Fruit fly (Drosophila melanogaster) whole organism, embryonic: ENCODE data around the gene TfIIA-S.

Source experiments
- B-H1 ChIP-seq: fragments of 200-800 bp; sonication (Bioruptor generic); IDR thresholded peaks from 3 replicates; pipeline ENCODE4 v1.3.6; 2022; ENCODE audit warnings: missing biosample characterization, missing genetic modification characterization
- Bgb ChIP-seq: fragments of 200-800 bp; sonication (Bioruptor generic); IDR thresholded peaks from 2 replicates; pipeline ENCODE4 v1.3.6; 2022; ENCODE audit warnings: missing biosample characterization, missing genetic modification characterization; ENCODE audit not compliant: partially characterized antibody
- C15 ChIP-seq: fragments of 200-800 bp; sonication (Bioruptor generic); IDR thresholded peaks from 3 replicates; pipeline ENCODE4 v1.3.6; 2022; ENCODE audit warnings: missing biosample characterization, missing genetic modification characterization
- CG10321 ChIP-seq: fragments of 200-800 bp; sonication (Bioruptor generic); IDR thresholded peaks from 2 replicates; pipeline ENCODE4 v1.3.6; 2022; ENCODE audit warnings: missing biosample characterization, missing genetic modification characterization
- CG10462 ChIP-seq: fragments of 200-800 bp; sonication (Bioruptor generic); optimal IDR thresholded peaks from 2 replicates; lab custom pipeline; 2016; ENCODE audit warnings: missing biosample characterization, missing genetic modification characterization
- CG13624 ChIP-seq: fragments of 200-800 bp; sonication (Bioruptor generic); optimal IDR thresholded peaks from 2 replicates; lab custom pipeline; 2016; ENCODE audit warnings: missing biosample characterization, missing genetic modification characterization
- CG13775 ChIP-seq: fragments of 200-800 bp; sonication (Bioruptor generic); optimal IDR thresholded peaks from 3 replicates; lab custom pipeline; 2017; ENCODE audit warnings: missing biosample characterization, mild to moderate bottlenecking, missing genetic modification characterization
- CG15011 ChIP-seq: fragments of 200-800 bp; sonication (Bioruptor generic); optimal IDR thresholded peaks from 3 replicates; lab custom pipeline; 2018; ENCODE audit warnings: missing biosample characterization, mild to moderate bottlenecking, missing genetic modification characterization
- CG15601 ChIP-seq: fragments of 200-800 bp; sonication (Bioruptor generic); optimal IDR thresholded peaks from 3 replicates; lab custom pipeline; 2019; ENCODE audit warnings: missing biosample characterization, mild to moderate bottlenecking, missing genetic modification characterization, moderate library complexity
- CG1603 ChIP-seq: fragments of 200-800 bp; sonication (Bioruptor generic); optimal IDR thresholded peaks from 2 replicates; lab custom pipeline; 2019; ENCODE audit warnings: missing biosample characterization, mild to moderate bottlenecking, missing genetic modification characterization, moderate library complexity
- CG16815 ChIP-seq: fragments of 200-800 bp; sonication (Bioruptor generic); optimal IDR thresholded peaks from 3 replicates; lab custom pipeline; 2017; ENCODE audit warnings: missing biosample characterization, mild to moderate bottlenecking, missing genetic modification characterization
- CG18619 ChIP-seq: fragments of 200-800 bp; sonication (Bioruptor generic); optimal IDR thresholded peaks from 3 replicates; lab custom pipeline; 2017; ENCODE audit warnings: missing biosample characterization, mild to moderate bottlenecking, missing genetic modification characterization
- CG18764 ChIP-seq: fragments of 200-800 bp; sonication (Bioruptor generic); optimal IDR thresholded peaks from 3 replicates; lab custom pipeline; 2016; ENCODE audit warnings: missing biosample characterization, missing genetic modification characterization
- CG31365 ChIP-seq: fragments of 200-800 bp; sonication (Bioruptor generic); optimal IDR thresholded peaks from 2 replicates; lab custom pipeline; 2018; ENCODE audit warnings: missing biosample characterization, mild to moderate bottlenecking, missing genetic modification characterization
- CG3163 ChIP-seq: fragments of 200-800 bp; sonication (Bioruptor generic); optimal IDR thresholded peaks from 3 replicates; lab custom pipeline; 2016; ENCODE audit warnings: missing biosample characterization, missing genetic modification characterization
- CG42726 ChIP-seq: fragments of 200-800 bp; sonication (Bioruptor generic); IDR thresholded peaks from 2 replicates; pipeline ENCODE4 v1.3.6; 2022; ENCODE audit warnings: missing biosample characterization, missing genetic modification characterization; ENCODE audit not compliant: partially characterized antibody
- CG4730 ChIP-seq: fragments of 200-800 bp; sonication (Bioruptor generic); IDR thresholded peaks from 2 replicates; pipeline ENCODE4 v1.3.6; 2022; ENCODE audit warnings: missing biosample characterization, missing genetic modification characterization
- CG9215 ChIP-seq: fragments of 200-800 bp; sonication (Bioruptor generic); IDR thresholded peaks from 2 replicates; pipeline ENCODE4 v1.3.6; 2022; ENCODE audit warnings: missing biosample characterization, missing genetic modification characterization
- CG9797 ChIP-seq: fragments of 200-800 bp; sonication (Bioruptor generic); optimal IDR thresholded peaks from 3 replicates; lab custom pipeline; 2018; ENCODE audit warnings: missing biosample characterization, mild to moderate bottlenecking, missing genetic modification characterization
- CG9932 ChIP-seq: fragments of 200-800 bp; sonication (Bioruptor generic); IDR thresholded peaks from 2 replicates; pipeline ENCODE4 v1.3.6; 2022; ENCODE audit warnings: missing biosample characterization, missing genetic modification characterization
- MBD-R2 ChIP-seq: fragments of 200-800 bp; sonication (Bioruptor generic); IDR thresholded peaks from 2 replicates; pipeline ENCODE4 v1.3.6; 2022; ENCODE audit warnings: missing biosample characterization, missing genetic modification characterization
- Nf-YB ChIP-seq: fragments of 200-800 bp; sonication (Bioruptor generic); optimal IDR thresholded peaks from 3 replicates; lab custom pipeline; 2019; ENCODE audit warnings: missing biosample characterization, mild to moderate bottlenecking, missing genetic modification characterization, moderate library complexity
- Nf-YC ChIP-seq: fragments of 200-800 bp; optimal IDR thresholded peaks from 3 replicates; lab custom pipeline; 2019; ENCODE audit warnings: missing biosample characterization, mild to moderate bottlenecking, missing genetic modification characterization, moderate library complexity
- NfI ChIP-seq: fragments of 200-800 bp; sonication (Bioruptor generic); optimal IDR thresholded peaks from 3 replicates; lab custom pipeline; 2018; ENCODE audit warnings: missing biosample characterization, mild to moderate bottlenecking, missing genetic modification characterization, moderate library complexity
- Oli ChIP-seq: fragments of 200-800 bp; sonication (Bioruptor generic); optimal IDR thresholded peaks from 2 replicates; lab custom pipeline; 2018; ENCODE audit warnings: missing biosample characterization, mild to moderate bottlenecking, missing genetic modification characterization, moderate library complexity
- Ravus ChIP-seq: fragments of 200-800 bp; sonication (Bioruptor generic); IDR thresholded peaks from 2 replicates; pipeline ENCODE4 v1.3.6; 2022; ENCODE audit warnings: missing biosample characterization, missing genetic modification characterization
- Side ChIP-seq: fragments of 200-800 bp; sonication (Bioruptor generic); optimal IDR thresholded peaks from 2 replicates; lab custom pipeline; 2016; ENCODE audit warnings: missing biosample characterization, missing genetic modification characterization
- Taf1 ChIP-seq: fragments of 200-800 bp; sonication (Bioruptor generic); IDR thresholded peaks from 2 replicates; pipeline ENCODE4 v1.3.6; 2022; ENCODE audit warnings: missing biosample characterization, missing genetic modification characterization
- aop ChIP-seq: fragments of 200-800 bp; sonication (Bioruptor generic); IDR thresholded peaks from 2 replicates; pipeline ENCODE4 v1.3.6; 2022; ENCODE audit warnings: missing biosample characterization, missing genetic modification characterization
- ap ChIP-seq: fragments of 200-800 bp; sonication (Bioruptor generic); IDR thresholded peaks from 2 replicates; pipeline ENCODE4 v1.3.6; 2022; ENCODE audit warnings: missing biosample characterization, missing genetic modification characterization
- bab2 ChIP-seq: fragments of 200-800 bp; sonication (Bioruptor generic); optimal IDR thresholded peaks from 2 replicates; lab custom pipeline; 2016; ENCODE audit warnings: missing biosample characterization, missing genetic modification characterization
- cas ChIP-seq: fragments of 200-800 bp; sonication (Bioruptor generic); IDR thresholded peaks from 2 replicates; pipeline ENCODE4 v1.3.6; 2022; ENCODE audit warnings: missing biosample characterization, missing genetic modification characterization
- chif ChIP-seq, 2 experiments: fragments of 200-800 bp; sonication (Bioruptor generic); optimal IDR thresholded peaks; 3 replicates each; lab custom pipeline; 2016; ENCODE audit warnings: missing biosample characterization in 2 of 2, missing genetic modification characterization in 2 of 2
- crc ChIP-seq: fragments of 200-800 bp; sonication (Bioruptor generic); optimal IDR thresholded peaks from 2 replicates; lab custom pipeline; 2016; ENCODE audit warnings: missing biosample characterization, missing genetic modification characterization
- dmrt99B ChIP-seq: fragments of 200-800 bp; sonication (Bioruptor generic); optimal IDR thresholded peaks from 2 replicates; lab custom pipeline; 2018; ENCODE audit warnings: missing biosample characterization, mild to moderate bottlenecking, missing genetic modification characterization, moderate library complexity
- gfzf ChIP-seq: fragments of 200-800 bp; sonication (Bioruptor generic); optimal IDR thresholded peaks from 2 replicates; lab custom pipeline; 2016; ENCODE audit warnings: missing biosample characterization, mild to moderate bottlenecking, missing genetic modification characterization, moderate library complexity
- ham ChIP-seq: fragments of 200-800 bp; sonication (Bioruptor generic); IDR thresholded peaks from 2 replicates; pipeline ENCODE4 v1.3.6; 2022; ENCODE audit warnings: missing biosample characterization, missing genetic modification characterization
- her ChIP-seq: fragments of 200-800 bp; sonication (Bioruptor generic); optimal IDR thresholded peaks from 2 replicates; lab custom pipeline; 2016; ENCODE audit warnings: missing biosample characterization, missing genetic modification characterization
- hkb ChIP-seq, 2 experiments: fragments of 200-800 bp in 1 of 2; fragments of >200 bp in 1 of 2; sonication (Bioruptor generic) in 1 of 2; IDR thresholded peaks in 1 of 2; optimal IDR thresholded peaks in 1 of 2; 2 replicates each; pipeline versions ENCODE4 v1.3.6 to Lab custom; 2017 to 2022; ENCODE audit warnings: missing biosample characterization in 1 of 2, missing genetic modification characterization in 1 of 2
- inv ChIP-seq: fragments of 200-800 bp; sonication (Bioruptor generic); IDR thresholded peaks from 2 replicates; pipeline ENCODE4 v1.3.6; 2022; ENCODE audit warnings: missing biosample characterization, missing genetic modification characterization; ENCODE audit not compliant: partially characterized antibody
- kay ChIP-seq: fragments of 200-800 bp; sonication (Bioruptor generic); optimal IDR thresholded peaks from 2 replicates; lab custom pipeline; 2016; ENCODE audit warnings: missing biosample characterization, missing genetic modification characterization
- lov ChIP-seq, 2 experiments: fragments of 200-800 bp in 1 of 2; fragments of >200 bp in 1 of 2; sonication (Bioruptor generic) in 1 of 2; IDR thresholded peaks in 1 of 2; optimal IDR thresholded peaks in 1 of 2; 2 replicates in 1 of 2; 3 replicates in 1 of 2; pipeline versions ENCODE4 v1.3.6 to Lab custom; 2017 to 2022; ENCODE audit warnings: missing biosample characterization in 1 of 2, missing genetic modification characterization in 1 of 2
- sd ChIP-seq: fragments of 200-800 bp; sonication (Bioruptor generic); optimal IDR thresholded peaks from 3 replicates; lab custom pipeline; 2018; ENCODE audit warnings: missing biosample characterization, mild to moderate bottlenecking, missing genetic modification characterization, moderate library complexity
- sisA ChIP-seq: fragments of 200-800 bp; sonication (Bioruptor generic); IDR thresholded peaks from 2 replicates; pipeline ENCODE4 v1.3.6; 2022; ENCODE audit warnings: missing biosample characterization, missing genetic modification characterization
- slou ChIP-seq: fragments of 200-800 bp; sonication (Bioruptor generic); optimal IDR thresholded peaks from 3 replicates; lab custom pipeline; 2016; ENCODE audit warnings: missing biosample characterization, missing genetic modification characterization
- tll ChIP-seq, 2 experiments: fragments of 200-800 bp in 1 of 2; fragments of >200 bp in 1 of 2; sonication (Bioruptor generic) in 1 of 2; optimal IDR thresholded peaks; 2 replicates each; lab custom pipeline; 2017 to 2019; ENCODE audit warnings: missing biosample characterization in 2 of 2, missing genetic modification characterization in 2 of 2, mild to moderate bottlenecking in 1 of 2, moderate library complexity in 1 of 2
- wek ChIP-seq: fragments of 200-800 bp; sonication (Bioruptor generic); optimal IDR thresholded peaks from 3 replicates; lab custom pipeline; 2018; ENCODE audit warnings: missing biosample characterization, mild to moderate bottlenecking, missing genetic modification characterization, moderate library complexity

Gene TfIIA-S

DNA sequence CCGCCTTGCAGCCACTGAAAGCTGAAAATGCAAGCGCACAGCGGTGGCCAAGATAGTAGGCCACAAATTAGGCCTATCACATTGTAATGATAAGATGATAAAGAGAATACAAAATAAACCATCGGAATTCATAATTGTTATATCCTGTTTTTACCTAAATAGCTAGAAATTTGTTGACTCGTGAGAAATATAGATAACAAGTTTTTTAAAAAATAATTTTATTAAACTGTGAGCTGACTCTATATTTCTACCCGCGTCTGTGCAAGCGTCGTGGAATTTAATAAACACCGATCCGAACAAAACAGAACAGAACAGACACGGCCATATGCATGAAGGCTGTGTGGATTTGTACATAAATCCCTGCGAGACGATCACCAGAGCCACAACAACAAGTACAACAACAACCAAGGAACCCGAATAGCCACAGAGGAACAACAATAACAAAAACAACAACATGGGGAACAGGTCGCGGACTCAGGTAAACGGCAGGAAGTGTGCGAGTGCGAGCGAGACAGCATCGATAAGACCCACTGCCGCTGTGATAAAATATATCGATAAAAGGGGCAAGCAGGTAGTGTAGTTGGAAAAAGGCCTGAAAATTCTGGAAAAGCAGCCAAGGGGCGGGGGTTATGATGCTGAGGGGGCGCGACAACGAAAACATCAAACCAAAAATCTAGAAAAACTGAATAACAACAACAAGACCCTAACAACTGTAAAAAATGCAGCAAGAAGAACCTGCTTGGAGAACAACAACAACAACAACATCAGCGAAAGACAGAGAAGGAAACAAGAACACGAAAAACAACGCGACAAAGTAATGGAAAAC, 4.4 kb downstream of the TfIIA-S start (continued):
- TF ChIP-seq CG9797 (GFP tag; lab: Kevin White, UChicago) = peak; percentile 21
- TF ChIP-seq sisA (GFP tag; lab: Robert Waterston, UW) = peak; percentile 83
- TF ChIP-seq bab2 (GFP tag; lab: Kevin White, UChicago) = peak; percentile 75
- TF ChIP-seq CG9215 (GFP tag; lab: Robert Waterston, UW) = peak; percentile 50; the same call in 1 of the 2 replicates
- TF ChIP-seq ap (GFP tag; lab: Robert Waterston, UW) = peak; percentile 78
- no peak for TF ChIP-seq Bgb (GFP tag; lab: Robert Waterston, UW)
- TF ChIP-seq chif (GFP tag; optimal IDR thresholded peaks at IDR 0.05; lab: Kevin White, UChicago) = peak; percentile 76 to 88
- TF ChIP-seq CG9932 (GFP tag; lab: Robert Waterston, UW) = peak; percentile 31; the same call in 1 of the 2 replicates
- peak; percentile 80 for TF ChIP-seq Side (GFP tag; lab: Kevin White, UChicago)
- no peak for TF ChIP-seq lov (optimal IDR thresholded peaks at IDR 0.05; lab: Kevin White, UChicago)
- peak; percentile 75; the same call in 2 of the 3 replicates for TF ChIP-seq lov (GFP tag; IDR thresholded peaks at IDR 0.05; lab: Robert Waterston, UW)
- peak; percentile 55 for TF ChIP-seq wek (GFP tag; lab: Kevin White, UChicago)
- peak; percentile 74 for TF ChIP-seq Nf-YB (GFP tag; lab: Kevin White, UChicago)
- peak; percentile 90 for TF ChIP-seq Oli
- peak; percentile 82 for TF ChIP-seq CG13775 (GFP tag; lab: Kevin White, UChicago)
- TF ChIP-seq gfzf (GFP tag; lab: Kevin White, UChicago) = no peak
- TF ChIP-seq Taf1 (GFP tag; lab: Robert Waterston, UW) = 0 out of 2 replicates have a peak, but pooled peaks have one; percentile 21
- peak; percentile 69 for TF ChIP-seq CG15011
- TF ChIP-seq tll (GFP tag; optimal IDR thresholded peaks at IDR 0.05; lab: Kevin White, UChicago) = peak in 1 of 2 experiments; percentile 30
- peak; percentile 74 for TF ChIP-seq CG10462
- peak; percentile 92 for TF ChIP-seq CG15601 (tag; lab: Kevin White, UChicago)
- TF ChIP-seq aop = 0 out of 2 replicates have a peak, but pooled peaks have one; percentile 2
- peak; percentile 92 for TF ChIP-seq dmrt99B (tag; lab: Kevin White, UChicago)
- 0 out of 3 replicates have a peak, but pooled peaks have one; percentile 35 for TF ChIP-seq C15 (GFP tag; lab: Robert Waterston, UW)
- no peak for TF ChIP-seq cas
- peak; percentile 73 for TF ChIP-seq NfI
- TF ChIP-seq B-H1 (GFP tag; lab: Robert Waterston, UW) = peak; percentile 74
- no peak for TF ChIP-seq ham
- TF ChIP-seq CG13624 (GFP tag; lab: Kevin White, UChicago) = peak; percentile 29
- TF ChIP-seq sd (tag; lab: Kevin White, UChicago) = peak; percentile 81
- TF ChIP-seq Nf-YC (tag; lab: Kevin White, UChicago) = peak; percentile 55
- TF ChIP-seq CG3163 (GFP tag; lab: Kevin White, UChicago) = peak; percentile 5
- 0 out of 2 replicates have a peak, but pooled peaks have one; percentile 37 for TF ChIP-seq Ravus
- no peak for TF ChIP-seq hkb (optimal IDR thresholded peaks at IDR 0.05; lab: Kevin White, UChicago)
- peak; percentile 87 for TF ChIP-seq hkb (GFP tag; IDR thresholded peaks at IDR 0.05; lab: Robert Waterston, UW)
- TF ChIP-seq her (GFP tag; lab: Kevin White, UChicago) = peak; percentile 15
- TF ChIP-seq CG1603 = peak; percentile 76
- 0 out of 2 replicates have a peak, but pooled peaks have one; percentile 9 for TF ChIP-seq inv (GFP tag; lab: Robert Waterston, UW)
- TF ChIP-seq MBD-R2 (GFP tag; lab: Robert Waterston, UW) = peak; percentile 42; the same call in 1 of the 2 replicates
- TF ChIP-seq kay (GFP tag; lab: Kevin White, UChicago) = peak; percentile 52
- TF ChIP-seq CG31365 (tag; lab: Kevin White, UChicago) = no peak
- no peak for TF ChIP-seq slou (GFP tag; lab: Kevin White, UChicago)
- TF ChIP-seq CG18619 (GFP tag; lab: Kevin White, UChicago) = peak; percentile 71
- no peak for TF ChIP-seq CG42726 (GFP tag; lab: Robert Waterston, UW)
- TF ChIP-seq CG18764 (GFP tag; lab: Kevin White, UChicago) = peak; percentile 74
- peak; percentile 64 for TF ChIP-seq CG4730 (GFP tag; lab: Robert Waterston, UW)
- TF ChIP-seq CG16815 (GFP tag; lab: Kevin White, UChicago) = peak; percentile 83
- TF ChIP-seq crc (GFP tag; lab: Kevin White, UChicago) = peak; percentile 36
- no peak for TF ChIP-seq CG10321 (GFP tag; lab: Robert Waterston, UW)
